Fruit fly (Drosophila melanogaster): ENCODE data around the gene bchs.
A peak's percentile ranks its signal among the peaks of the same experiment; 100 is the strongest.

Gene bchs

dm6 chr2L:5876474-5877067 lies 30.4 kb upstream of the bchs start (continued):
- TF ChIP-seq so (GFP tag; IDR thresholded peaks at IDR 0.05) = no peak
- peak; percentile 15 for TF ChIP-seq YL-1 (GFP tag; optimal IDR thresholded peaks at IDR 0.05)
- no peak for TF ChIP-seq vvl (GFP tag; IDR thresholded peaks at IDR 0.05)
- no peak for TF ChIP-seq CG10462 (GFP tag; optimal IDR thresholded peaks at IDR 0.05)
- peak; percentile 1 for TF ChIP-seq CG11723 (GFP tag; optimal IDR thresholded peaks at IDR 0.05)
- TF ChIP-seq Fer1 (GFP tag; optimal IDR thresholded peaks at IDR 0.05) = peak; percentile 75
- peak; percentile 58 for TF ChIP-seq CG18619 (GFP tag; optimal IDR thresholded peaks at IDR 0.05)
- TF ChIP-seq sima (GFP tag; optimal IDR thresholded peaks at IDR 0.05) = no peak
- peak; percentile 60 for TF ChIP-seq CG15514 (GFP tag; optimal IDR thresholded peaks at IDR 0.05)
- no peak for TF ChIP-seq CG11247 (GFP tag; IDR thresholded peaks at IDR 0.05)
- no peak for TF ChIP-seq pho (GFP tag; optimal IDR thresholded peaks at IDR 0.05)
- TF ChIP-seq CG12219 (GFP tag; optimal IDR thresholded peaks at IDR 0.05) = peak; percentile 17
- no peak for TF ChIP-seq sqz (GFP tag; optimal IDR thresholded peaks at IDR 0.05)
- no peak for TF ChIP-seq stc (GFP tag; IDR thresholded peaks at IDR 0.05)
- no peak for TF ChIP-seq Dll (GFP tag; IDR thresholded peaks at IDR 0.05; ENCODE audit: partially characterized antibody)
- peak; percentile 66 for TF ChIP-seq schlank (tag; optimal IDR thresholded peaks at IDR 0.05)
- TF ChIP-seq rib (GFP tag; IDR thresholded peaks at IDR 0.05) = no peak
- no peak for TF ChIP-seq Nf-YB (GFP tag; optimal IDR thresholded peaks at IDR 0.05)
- TF ChIP-seq ken (GFP tag; IDR thresholded peaks at IDR 0.05) = no peak
- no peak for TF ChIP-seq tio (GFP tag; optimal IDR thresholded peaks at IDR 0.05)
- no peak for TF ChIP-seq abd-A (tag; optimal IDR thresholded peaks at IDR 0.05)
- TF ChIP-seq CG14014 (GFP tag; IDR thresholded peaks at IDR 0.05) = peak; percentile 74; the same call in 1 of the 2 replicates
- no peak for TF ChIP-seq ind (GFP tag; optimal IDR thresholded peaks at IDR 0.05)
- TF ChIP-seq CG15601 (tag; optimal IDR thresholded peaks at IDR 0.05) = no peak
- TF ChIP-seq caup (GFP tag; optimal IDR thresholded peaks at IDR 0.05; ENCODE audit: severe bottlenecking) = peak; percentile 77
- TF ChIP-seq jigr1 (GFP tag; IDR thresholded peaks at IDR 0.05) = no peak
- no peak for TF ChIP-seq slbo (GFP tag; IDR thresholded peaks at IDR 0.05)
- no peak for TF ChIP-seq CG11456 (GFP tag; IDR thresholded peaks at IDR 0.05)
- peak; percentile 11 for TF ChIP-seq CG6683 (GFP tag; optimal IDR thresholded peaks at IDR 0.05)
- no peak for TF ChIP-seq oc (tag; optimal IDR thresholded peaks at IDR 0.05)
- peak; percentile 13 for TF ChIP-seq CG7839 (tag; optimal IDR thresholded peaks at IDR 0.05)
- no peak for TF ChIP-seq CG17802 (tag; optimal IDR thresholded peaks at IDR 0.05)
- TF ChIP-seq CG15696 (tag; optimal IDR thresholded peaks at IDR 0.05) = peak; percentile 8
- no peak for TF ChIP-seq CG3407 (GFP tag; optimal IDR thresholded peaks at IDR 0.05)
- no peak for TF ChIP-seq sisA (GFP tag; IDR thresholded peaks at IDR 0.05)
- no peak for TF ChIP-seq D (optimal IDR thresholded peaks at IDR 0.05)
- no peak for TF ChIP-seq D (GFP tag; optimal IDR thresholded peaks at IDR 0.05)
- no peak for TF ChIP-seq en (GFP tag; optimal IDR thresholded peaks at IDR 0.05)
- TF ChIP-seq Dref (GFP tag; IDR thresholded peaks at IDR 0.05) = no peak
- peak; percentile 74 for TF ChIP-seq CG17568 (GFP tag; optimal IDR thresholded peaks at IDR 0.05)

dm6 chr2L:5879363-5879934 lies 27.5 kb upstream of the bchs start, which contains the start of gene rau:
TSS of gene rau (minus strand) at chr2L:5879498.
- TF ChIP-seq az2 (GFP tag; optimal IDR thresholded peaks at IDR 0.05) = peak; percentile 70
- TF ChIP-seq pros (GFP tag; optimal IDR thresholded peaks at IDR 0.05) = peak; percentile 63
- peak; percentile 70 for TF ChIP-seq CG17568 (GFP tag; optimal IDR thresholded peaks at IDR 0.05)
- TF ChIP-seq ems (GFP tag; optimal IDR thresholded peaks at IDR 0.05) = peak; percentile 49
- TF ChIP-seq en (GFP tag; optimal IDR thresholded peaks at IDR 0.05) = no peak
- TF ChIP-seq gt (GFP tag; IDR thresholded peaks at IDR 0.05) = no peak
- peak; percentile 66 for TF ChIP-seq oc (tag; optimal IDR thresholded peaks at IDR 0.05)
- TF ChIP-seq ttk (GFP tag; IDR thresholded peaks at IDR 0.05) = no peak
- TF ChIP-seq Bgb (GFP tag; IDR thresholded peaks at IDR 0.05; ENCODE audit: partially characterized antibody) = peak; percentile 44; the same call in 1 of the 2 replicates
- peak; percentile 32 to 62 for TF ChIP-seq bsh (GFP tag; optimal IDR thresholded peaks at IDR 0.05)
- peak; percentile 92 for TF ChIP-seq cg (GFP tag; optimal IDR thresholded peaks at IDR 0.05)
- peak; percentile 67; the same call in 2 of the 3 replicates for TF ChIP-seq ken (GFP tag; IDR thresholded peaks at IDR 0.05)
- TF ChIP-seq B-H1 (GFP tag; IDR thresholded peaks at IDR 0.05) = no peak
- no peak for TF ChIP-seq CG14965 (GFP tag; optimal IDR thresholded peaks at IDR 0.05; ENCODE audit: borderline replicate concordance)
- TF ChIP-seq Atf6 (GFP tag; IDR thresholded peaks at IDR 0.05) = peak; percentile 81
